Worm (Caenorhabditis elegans) whole organism, young adult: ENCODE data around the gene F36H5.14.

ENCODE experiments used
- F33H1.4 ChIP-seq: fragments of 200-800 bp; sonication (Bioruptor generic); IDR thresholded peaks from 2 replicates; pipeline ENCODE4 v1.3.6; 2022; ENCODE audit warnings: missing genetic modification reagents, missing genetic modification characterization, missing compliant biosample characterization
- F37B4.10 ChIP-seq: fragments of 200-800 bp; sonication (Bioruptor generic); IDR thresholded peaks from 2 replicates; pipeline ENCODE4 v1.3.6; 2022; ENCODE audit warnings: missing genetic modification characterization, missing compliant biosample characterization
- F39B2.1 ChIP-seq: fragments of 200-800 bp; sonication (Bioruptor generic); IDR thresholded peaks from 2 replicates; pipeline ENCODE4 v1.3.6; 2022; ENCODE audit warnings: missing genetic modification reagents, missing genetic modification characterization, missing compliant biosample characterization
- F57A8.1 ChIP-seq: fragments of 200-800 bp; sonication (Bioruptor generic); optimal IDR thresholded peaks from 2 replicates; lab custom pipeline; 2018; ENCODE audit warnings: mild to moderate bottlenecking, missing genetic modification characterization, moderate library complexity, missing compliant biosample characterization
- Y53F4B.3 ChIP-seq: fragments of 200-800 bp; sonication (Bioruptor generic); IDR thresholded peaks from 2 replicates; pipeline ENCODE4 v1.3.6; 2022; ENCODE audit warnings: missing genetic modification reagents, missing genetic modification characterization, missing compliant biosample characterization
- Y95B8A.8 ChIP-seq: fragments of 200-800 bp; sonication (Bioruptor generic); IDR thresholded peaks from 2 replicates; pipeline ENCODE4 v1.3.6; 2022; ENCODE audit warnings: missing genetic modification reagents, missing genetic modification characterization, missing compliant biosample characterization
- akir-1 ChIP-seq: fragments of 200-800 bp; sonication (Bioruptor generic); optimal IDR thresholded peaks from 2 replicates; lab custom pipeline; 2018; ENCODE audit warnings: mild to moderate bottlenecking, missing genetic modification characterization, moderate library complexity, missing compliant biosample characterization
- atf-7 ChIP-seq: sonication (generic microtip); optimal IDR thresholded peaks from 2 replicates; lab custom pipeline; 2017; ENCODE audit warnings: mild to moderate bottlenecking, missing genetic modification characterization, missing compliant biosample characterization
- attf-5 ChIP-seq: fragments of 200-800 bp; sonication (Bioruptor generic); optimal IDR thresholded peaks from 2 replicates; lab custom pipeline; 2018; ENCODE audit warnings: mild to moderate bottlenecking, missing genetic modification characterization, missing compliant biosample characterization
- bed-2 ChIP-seq: fragments of 200-800 bp; sonication (Bioruptor generic); IDR thresholded peaks from 2 replicates; pipeline ENCODE4 v1.3.6; 2022; ENCODE audit warnings: missing genetic modification reagents, missing genetic modification characterization, missing compliant biosample characterization
- ccch-3 ChIP-seq: fragments of 200-800 bp; sonication (Bioruptor generic); optimal IDR thresholded peaks from 2 replicates; lab custom pipeline; 2018; ENCODE audit warnings: mild to moderate bottlenecking, missing genetic modification characterization, missing compliant biosample characterization
- cebp-1 ChIP-seq, 2 experiments: fragments of 200-800 bp in 1 of 2; sonication (Bioruptor generic) in 1 of 2; sonication (generic microtip) in 1 of 2; IDR thresholded peaks in 1 of 2; optimal IDR thresholded peaks in 1 of 2; 2 replicates each; pipeline versions ENCODE4 v1.3.6 to Lab custom; 2017 to 2022; ENCODE audit warnings: missing compliant biosample characterization in 2 of 2, missing genetic modification characterization in 2 of 2, mild to moderate bottlenecking in 1 of 2, missing genetic modification reagents in 1 of 2, moderate library complexity in 1 of 2
- dox-1 ChIP-seq: fragments of 200-800 bp; sonication (Bioruptor generic); IDR thresholded peaks from 2 replicates; pipeline ENCODE4 v1.3.6; 2022; ENCODE audit warnings: missing genetic modification reagents, missing genetic modification characterization, missing compliant biosample characterization
- egl-18 ChIP-seq: fragments of 200-800 bp; sonication (Bioruptor generic); IDR thresholded peaks from 2 replicates; pipeline ENCODE4 v1.3.6; 2022; ENCODE audit warnings: missing genetic modification reagents, missing genetic modification characterization, missing compliant biosample characterization
- gei-17 ChIP-seq: fragments of 200-800 bp; sonication (Bioruptor generic); optimal IDR thresholded peaks from 2 replicates; lab custom pipeline; 2018; ENCODE audit warnings: mild to moderate bottlenecking, missing genetic modification characterization, missing compliant biosample characterization
- him-1 ChIP-seq: sonication (generic microtip); optimal IDR thresholded peaks from 2 replicates; lab custom pipeline; 2016; ENCODE audit warnings: missing genotype, missing genetic modification reagents, missing genetic modification characterization, missing compliant biosample characterization
- hmg-1.2 ChIP-seq: fragments of 200-800 bp; sonication (Bioruptor generic); IDR thresholded peaks from 2 replicates; pipeline ENCODE4 v1.3.6; 2022; ENCODE audit warnings: missing genetic modification reagents, missing genetic modification characterization, missing compliant biosample characterization
- hmg-20 ChIP-seq: fragments of 200-800 bp; sonication (Bioruptor generic); IDR thresholded peaks from 2 replicates; pipeline ENCODE4 v1.3.6; 2022; ENCODE audit warnings: missing genetic modification reagents, missing genetic modification characterization, missing compliant biosample characterization
- lag-1 ChIP-seq: fragments of 200-800 bp; sonication (Bioruptor generic); IDR thresholded peaks from 2 replicates; pipeline ENCODE4 v1.3.6; 2022; ENCODE audit warnings: missing genetic modification reagents, missing genetic modification characterization, missing compliant biosample characterization
- madf-3 ChIP-seq: fragments of 200-800 bp; sonication (Bioruptor generic); IDR thresholded peaks from 2 replicates; pipeline ENCODE4 v1.3.6; 2022; ENCODE audit warnings: missing genetic modification reagents, missing genetic modification characterization, missing compliant biosample characterization
- nfya-2 ChIP-seq: fragments of 200-800 bp; sonication (Bioruptor generic); IDR thresholded peaks from 2 replicates; pipeline ENCODE4 v1.3.6; 2022; ENCODE audit warnings: missing genetic modification reagents, missing genetic modification characterization, missing compliant biosample characterization
- nhr-120 ChIP-seq: fragments of 200-800 bp; sonication (Bioruptor generic); IDR thresholded peaks from 2 replicates; pipeline ENCODE4 v1.3.6; 2022; ENCODE audit warnings: missing genetic modification characterization, missing compliant biosample characterization
- nhr-80 ChIP-seq: sonication (generic microtip); optimal IDR thresholded peaks from 2 replicates; lab custom pipeline; 2016; ENCODE audit warnings: missing genetic modification characterization, missing compliant biosample characterization
- pha-4 ChIP-seq: fragments of 150-350 bp; sonication (generic microtip); optimal IDR thresholded peaks from 2 replicates; lab custom pipeline; 2014; ENCODE audit warnings: missing biosample characterization, missing genetic modification reagents, missing genetic modification characterization
- rcor-1 ChIP-seq: fragments of 200-800 bp; sonication (Bioruptor generic); IDR thresholded peaks from 2 replicates; pipeline ENCODE4 v1.3.6; 2022; ENCODE audit warnings: missing genetic modification reagents, missing genetic modification characterization, missing compliant biosample characterization
- rec-8 ChIP-seq, 2 experiments: sonication (generic microtip); optimal IDR thresholded peaks; 2 replicates each; lab custom pipeline; 2016; ENCODE audit warnings: mild to moderate bottlenecking in 2 of 2, missing genetic modification characterization in 2 of 2, missing genetic modification reagents in 2 of 2, missing genotype in 2 of 2, missing biosample characterization in 1 of 2, missing compliant biosample characterization in 1 of 2, moderate library complexity in 1 of 2
- sea-2 ChIP-seq: fragments of 200-800 bp; sonication (Bioruptor generic); IDR thresholded peaks from 2 replicates; pipeline ENCODE4 v1.3.6; 2022; ENCODE audit warnings: missing genetic modification characterization, missing compliant biosample characterization
- snpc-1.1 ChIP-seq: sonication (generic microtip); optimal IDR thresholded peaks from 2 replicates; lab custom pipeline; 2017; ENCODE audit warnings: missing genetic modification characterization, mild to moderate bottlenecking, missing compliant biosample characterization, antibody characterized with exemption, moderate library complexity, missing genotype, missing genetic modification reagents; ENCODE audit not compliant: insufficient read depth
- tbx-9 ChIP-seq: sonication (generic microtip); optimal IDR thresholded peaks from 2 replicates; lab custom pipeline; 2016; ENCODE audit warnings: borderline replicate concordance, missing genetic modification characterization, inconsistent platforms, missing compliant biosample characterization
- unc-130 ChIP-seq: sonication (generic microtip); optimal IDR thresholded peaks from 2 replicates; lab custom pipeline; 2016; ENCODE audit warnings: missing genetic modification reagents, missing genetic modification characterization, missing compliant biosample characterization
- xnd-1 ChIP-seq: sonication (generic microtip); optimal IDR thresholded peaks from 2 replicates; lab custom pipeline; 2016; ENCODE audit warnings: missing genotype, missing genetic modification reagents, missing genetic modification characterization, missing compliant biosample characterization
- zim-3 ChIP-seq: sonication (generic microtip); optimal IDR thresholded peaks from 2 replicates; lab custom pipeline; 2017; ENCODE audit warnings: mild to moderate bottlenecking, missing genetic modification characterization, moderate library complexity, missing compliant biosample characterization

The F36H5.14 gene

DNA sequence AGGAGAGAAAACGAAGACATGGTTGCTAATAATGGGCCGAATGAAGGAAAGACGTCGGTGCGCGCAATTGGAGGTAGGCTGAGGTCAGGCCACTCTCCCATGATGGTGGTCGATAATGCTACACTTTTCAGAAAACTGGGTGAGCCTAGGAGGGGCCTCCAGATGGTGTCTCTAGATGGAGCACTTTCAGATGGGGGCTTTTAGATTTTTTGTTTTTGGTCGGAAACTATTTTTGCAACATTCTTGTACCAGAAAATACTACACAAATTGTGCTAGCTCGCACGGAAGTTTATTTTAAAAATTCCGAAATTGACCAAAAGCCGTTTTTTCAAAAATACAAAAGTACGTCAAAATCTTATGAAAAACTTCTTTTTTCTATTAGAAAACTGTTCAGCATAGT lies 43.0 kb downstream of the F36H5.14 start, which contains the start of gene fbxb-10:
Gene fbxb-10 (minus strand): TSS at position 101 of the 400 bp plus-strand sequence.
- TF ChIP-seq gei-17 (GFP tag; lab: Kevin White, UChicago) (no peak), unc-130 (GFP tag; lab: Kevin White, UChicago) (no peak), nhr-120 (GFP tag; lab: Robert Waterston, UW) (no peak), lag-1 (GFP tag; lab: Robert Waterston, UW) (no peak), xnd-1 (no peak), F37B4.10 (GFP tag; lab: Robert Waterston, UW) (no peak), F33H1.4 (no peak), snpc-1.1 (tag; lab: Kevin White, UChicago) (no peak), F57A8.1 (GFP tag; lab: Kevin White, UChicago) (no peak)

DNA sequence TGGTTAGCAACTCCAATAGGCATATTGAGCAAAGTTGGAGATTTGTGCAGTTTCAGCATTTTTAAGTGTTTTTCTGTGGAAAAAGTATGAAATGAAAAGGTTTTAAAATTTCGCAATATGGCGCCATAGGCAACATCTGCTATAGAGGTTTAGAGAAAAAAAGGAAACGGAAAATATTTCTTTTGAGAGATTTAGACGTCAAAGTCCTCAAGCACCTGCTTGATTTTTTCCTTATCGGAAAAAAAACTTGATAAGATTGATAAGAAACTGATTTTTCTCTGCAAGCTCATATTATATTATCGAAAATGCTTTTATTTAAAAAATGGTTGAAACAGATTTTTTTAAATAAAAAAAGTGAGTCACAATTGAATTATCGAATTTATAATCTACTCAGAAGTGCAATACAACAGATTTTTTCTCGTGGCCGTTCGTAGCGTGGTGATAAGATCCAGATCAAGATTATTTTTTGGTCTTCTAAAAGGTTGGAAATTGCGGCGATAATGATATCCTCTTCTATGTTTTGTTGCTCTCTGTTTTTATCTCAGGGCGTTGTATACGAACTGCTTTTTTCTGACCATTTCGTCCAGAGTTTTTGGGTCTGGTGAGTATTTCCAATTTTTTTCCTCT lies 44.7 kb downstream of the F36H5.14 start, which contains the start of gene fbxc-19:
Gene fbxc-19 (plus strand): TSS at position 536 of the 627 bp plus-strand sequence.
- TF ChIP-seq hmg-1.2 (GFP tag; lab: Robert Waterston, UW) (peak; percentile 94), pha-4 (tag; lab: Kevin White, UChicago) (peak; percentile 85), tbx-9 (tag; lab: Kevin White, UChicago) (no peak), atf-7 (peak; percentile 14), attf-5 (GFP tag; lab: Kevin White, UChicago) (peak; percentile 88), gei-17 (GFP tag; lab: Kevin White, UChicago) (peak; percentile 14), lag-1 (GFP tag; lab: Robert Waterston, UW) (no peak), dox-1 (GFP tag; lab: Robert Waterston, UW) (0 out of 2 replicates have a peak, but pooled peaks have one; percentile 8), cebp-1 (GFP tag; IDR thresholded peaks at IDR 0.05; lab: Robert Waterston, UW) (peak; percentile 99), cebp-1 (tag; optimal IDR thresholded peaks at IDR 0.05; lab: Kevin White, UChicago) (peak; percentile 100), egl-18 (no peak), nhr-80 (tag; lab: Kevin White, UChicago) (peak; percentile 68), zim-3 (tag; lab: Kevin White, UChicago) (no peak)

DNA sequence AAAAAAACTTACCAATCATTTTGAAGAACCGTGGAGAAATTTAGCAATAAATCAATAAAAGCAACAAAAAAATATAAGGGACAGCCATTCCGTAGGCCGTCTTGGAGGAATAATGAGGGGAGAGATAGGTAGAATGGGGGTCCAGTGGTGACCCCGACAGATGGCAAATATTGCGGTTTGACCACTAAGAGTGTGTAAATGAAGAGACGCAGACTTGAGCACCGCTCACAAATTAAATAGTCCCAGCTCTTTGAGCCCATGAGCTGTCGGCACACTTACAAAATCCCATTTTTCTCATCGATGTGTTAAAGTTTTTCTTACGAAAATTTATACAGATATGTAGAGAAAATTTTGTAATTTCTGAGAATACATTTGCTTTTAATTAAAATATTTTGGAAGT lies 45.4 kb downstream of the F36H5.14 start, which contains the start of gene fbxa-3:
Gene fbxa-3 (minus strand): TSS at position 101 of the 400 bp plus-strand sequence.
- TF ChIP-seq Y53F4B.3 (GFP tag; lab: Robert Waterston, UW): no peak
- TF ChIP-seq nfya-2: no peak
- no peak for TF ChIP-seq sea-2 (GFP tag; lab: Robert Waterston, UW)
- TF ChIP-seq F39B2.1 (GFP tag; lab: Robert Waterston, UW): no peak
- no peak for TF ChIP-seq bed-2 (GFP tag; lab: Robert Waterston, UW)
- TF ChIP-seq him-1: no peak
- TF ChIP-seq madf-3 (GFP tag; lab: Robert Waterston, UW): no peak
- TF ChIP-seq rcor-1: no peak
- no peak for TF ChIP-seq rec-8 (tag; optimal IDR thresholded peaks at IDR 0.05; lab: Kevin White, UChicago)
- no peak for TF ChIP-seq hmg-20 (GFP tag; lab: Robert Waterston, UW)
- no peak for TF ChIP-seq gei-17 (GFP tag; lab: Kevin White, UChicago)
- TF ChIP-seq ccch-3 (GFP tag; lab: Kevin White, UChicago): no peak
- no peak for TF ChIP-seq attf-5 (GFP tag; lab: Kevin White, UChicago)
- no peak for TF ChIP-seq F37B4.10 (GFP tag; lab: Robert Waterston, UW)
- TF ChIP-seq Y95B8A.8 (GFP tag; lab: Robert Waterston, UW): no peak
- TF ChIP-seq akir-1 (GFP tag; lab: Kevin White, UChicago): no peak
